Worm (Caenorhabditis elegans): ENCODE measurements around the gene K07E8.7.

Gene K07E8.7

DNA sequence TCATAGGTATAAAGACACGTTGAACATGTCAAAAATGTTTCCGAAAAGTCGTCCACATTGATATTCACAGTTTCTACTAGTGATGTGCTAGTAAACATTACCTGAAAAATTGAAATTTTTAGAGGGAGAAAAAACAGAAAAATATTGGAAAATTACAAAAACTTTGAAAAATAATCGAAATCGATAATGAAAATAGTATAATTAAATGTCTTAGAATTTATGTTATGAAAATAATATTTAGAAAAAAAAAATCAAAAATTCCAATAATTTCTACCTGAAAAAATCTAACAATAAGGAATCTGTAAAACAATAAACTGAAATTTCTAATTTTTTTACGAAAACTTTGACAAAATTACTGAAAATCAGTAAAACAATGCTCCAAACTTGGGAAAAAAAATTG lies 48.1 kb downstream of the K07E8.7 start, which contains the start of gene nhl-3:
Gene nhl-3 (minus strand): TSS at position 101 of the 400 bp plus-strand sequence.
- TF ChIP-seq ztf-4 (tag; optimal IDR thresholded peaks at IDR 0.05) (no peak), nhr-21 (tag; optimal IDR thresholded peaks at IDR 0.05) (no peak), alr-1 (tag; optimal IDR thresholded peaks at IDR 0.05) (no peak), mab-5 (tag; optimal IDR thresholded peaks at IDR 0.05) (no peak), skn-1 (tag; optimal IDR thresholded peaks at IDR 0.05) (no peak), aly-2 (tag; optimal IDR thresholded peaks at IDR 0.05) (no peak), gmeb-1 (tag; optimal IDR thresholded peaks at IDR 0.05) (no peak), snpc-4 (tag; optimal IDR thresholded peaks at IDR 0.05) (no peak), elt-1 (tag; optimal IDR thresholded peaks at IDR 0.05) (no peak), elt-3 (tag; optimal IDR thresholded peaks at IDR 0.05) (no peak), mdl-1 (tag; optimal IDR thresholded peaks at IDR 0.05) (no peak), F13H6.1 (tag; optimal IDR thresholded peaks at IDR 0.05) (no peak), unc-55 (GFP tag; optimal IDR thresholded peaks at IDR 0.05) (no peak), sma-3 (GFP tag; optimal IDR thresholded peaks at IDR 0.05) (no peak), C34F6.9 (tag; optimal IDR thresholded peaks at IDR 0.05) (no peak), peb-1 (tag; optimal IDR thresholded peaks at IDR 0.05) (no peak), nhr-11 (tag; optimal IDR thresholded peaks at IDR 0.05) (no peak), sma-9 (GFP tag; optimal IDR thresholded peaks at IDR 0.05) (no peak), sma-9 (tag; optimal IDR thresholded peaks at IDR 0.05) (no peak)

- TF ChIP-seq Y55F3AM.14 (GFP tag; optimal IDR thresholded peaks at IDR 0.05) (no peak), dmd-4 (tag; optimal IDR thresholded peaks at IDR 0.05) (no peak), ZK546.5 (tag; optimal IDR thresholded peaks at IDR 0.05) (no peak), ceh-16 (tag; optimal IDR thresholded peaks at IDR 0.05) (no peak), egl-27 (tag; optimal IDR thresholded peaks at IDR 0.05) (peak; percentile 49), lsy-2 (tag; optimal IDR thresholded peaks at IDR 0.05) (peak in 1 of 2 experiments; percentile 65), aly-2 (tag; optimal IDR thresholded peaks at IDR 0.05) (no peak), nhr-21 (tag; optimal IDR thresholded peaks at IDR 0.05) (no peak), unc-39 (tag; optimal IDR thresholded peaks at IDR 0.05) (no peak), blmp-1 (tag; optimal IDR thresholded peaks at IDR 0.05; ENCODE audit: insufficient read depth) (no peak), zag-1 (tag; optimal IDR thresholded peaks at IDR 0.05) (no peak), sem-4 (tag; optimal IDR thresholded peaks at IDR 0.05) (no peak), lin-39 (tag; optimal IDR thresholded peaks at IDR 0.05) (no peak), nhr-10 (tag; optimal IDR thresholded peaks at IDR 0.05) (no peak), skn-1 (tag; optimal IDR thresholded peaks at IDR 0.05) (no peak), ztf-4 (tag; optimal IDR thresholded peaks at IDR 0.05) (no peak), crh-2 (tag; optimal IDR thresholded peaks at IDR 0.05) (peak; percentile 58), nhr-23 (tag; optimal IDR thresholded peaks at IDR 0.05) (no peak), C34F6.9 (tag; optimal IDR thresholded peaks at IDR 0.05) (peak; percentile 70), nhr-25 (tag; optimal IDR thresholded peaks at IDR 0.05) (no peak), nhr-12 (tag; optimal IDR thresholded peaks at IDR 0.05) (no peak), nhr-11 (tag; optimal IDR thresholded peaks at IDR 0.05) (no peak), alr-1 (tag; optimal IDR thresholded peaks at IDR 0.05) (no peak), ztf-11 (tag; optimal IDR thresholded peaks at IDR 0.05) (no peak), ama-1 (optimal IDR thresholded peaks at IDR 0.05) (no peak), peb-1 (tag; optimal IDR thresholded peaks at IDR 0.05) (no peak), unc-62 (GFP tag; optimal IDR thresholded peaks at IDR 0.05) (no peak), gmeb-1 (tag; optimal IDR thresholded peaks at IDR 0.05) (peak; percentile 32), nhr-237 (tag; optimal IDR thresholded peaks at IDR 0.05) (no peak), ceh-82 (tag; optimal IDR thresholded peaks at IDR 0.05) (no peak), R02D3.7 (tag; optimal IDR thresholded peaks at IDR 0.05) (no peak), nhr-129 (tag; optimal IDR thresholded peaks at IDR 0.05) (peak; percentile 74), sma-9 (GFP tag; optimal IDR thresholded peaks at IDR 0.05) (peak; percentile 78), sma-9 (tag; optimal IDR thresholded peaks at IDR 0.05) (no peak), lin-11 (tag; optimal IDR thresholded peaks at IDR 0.05) (no peak), mdl-1 (tag; optimal IDR thresholded peaks at IDR 0.05) (peak; percentile 10 to 67), sma-3 (GFP tag; optimal IDR thresholded peaks at IDR 0.05) (no peak), mbf-1 (tag; optimal IDR thresholded peaks at IDR 0.05) (no peak), mab-5 (tag; optimal IDR thresholded peaks at IDR 0.05) (peak; percentile 21), unc-55 (GFP tag; optimal IDR thresholded peaks at IDR 0.05) (peak; percentile 79), snpc-4 (tag; optimal IDR thresholded peaks at IDR 0.05) (no peak)
These were observed 48.9 kb downstream of the K07E8.7 start for ce11 chrII:601305-601704.

Measured in whole organism, L2 larva.